Fruit fly (Drosophila melanogaster): ENCODE data around the gene Tmem214.

The Tmem214 gene

DNA sequence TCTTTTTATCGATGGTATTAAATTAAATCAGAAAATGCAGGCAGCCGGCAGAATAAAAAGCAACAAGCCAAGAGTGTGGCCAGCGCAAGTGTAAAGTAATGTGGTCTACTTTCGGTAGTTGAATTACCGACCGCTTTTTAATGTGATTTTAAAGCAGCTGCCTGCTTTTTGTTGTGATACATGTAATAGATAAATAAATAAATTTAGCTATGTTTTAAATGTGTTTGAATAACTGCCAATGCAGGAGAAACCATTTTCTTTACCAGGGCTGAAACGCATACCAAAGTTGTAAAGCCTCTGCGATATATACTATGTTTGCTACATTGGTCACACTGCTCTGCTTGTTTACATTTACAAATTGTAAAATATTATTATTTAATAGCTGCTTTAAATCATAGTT is at the start of gene Tmem214, which contains the start of gene YL-1:
Gene Tmem214, minus strand, starts transcription at position 142 of the 400 bp plus-strand sequence.
Gene YL-1, plus strand, starts transcription at position 310 of the 400 bp plus-strand sequence.
- no peak for TF ChIP-seq cnc (optimal IDR thresholded peaks at IDR 0.05)
- peak; percentile 37 for TF ChIP-seq CG14711 (tag; optimal IDR thresholded peaks at IDR 0.05)
- TF ChIP-seq Clk (GFP tag; optimal IDR thresholded peaks at IDR 0.05), result no peak
- TF ChIP-seq bab1 (GFP tag; optimal IDR thresholded peaks at IDR 0.05), result peak; percentile 62
- peak; percentile 40 for TF ChIP-seq CG11617 (GFP tag; optimal IDR thresholded peaks at IDR 0.05)
- peak; percentile 28 for TF ChIP-seq pad (GFP tag; optimal IDR thresholded peaks at IDR 0.05)
- no peak for TF ChIP-seq CG7045 (GFP tag; optimal IDR thresholded peaks at IDR 0.05)
- TF ChIP-seq CG7101 (tag; optimal IDR thresholded peaks at IDR 0.05), result peak; percentile 9
- no peak for TF ChIP-seq tj (GFP tag; optimal IDR thresholded peaks at IDR 0.05)
- TF ChIP-seq kay (GFP tag; ENCODE audit: borderline replicate concordance), result no peak
- TF ChIP-seq toe (GFP tag; optimal IDR thresholded peaks at IDR 0.05), result no peak
- no peak for TF ChIP-seq CG12768 (GFP tag; optimal IDR thresholded peaks at IDR 0.05)
- no peak for TF ChIP-seq Hr96 (GFP tag; optimal IDR thresholded peaks at IDR 0.05)
- TF ChIP-seq Crg-1 (GFP tag; optimal IDR thresholded peaks at IDR 0.05), result peak; percentile 36
- no peak for TF ChIP-seq CG5204 (GFP tag; optimal IDR thresholded peaks at IDR 0.05)
- peak; percentile 39 for TF ChIP-seq Mnt (GFP tag; optimal IDR thresholded peaks at IDR 0.05)
- peak; percentile 25 for TF ChIP-seq cic (GFP tag; optimal IDR thresholded peaks at IDR 0.05)
- peak; percentile 22 for TF ChIP-seq CG1620 (GFP tag; optimal IDR thresholded peaks at IDR 0.05)
- TF ChIP-seq CG33017 (tag; optimal IDR thresholded peaks at IDR 0.05), result no peak
- no peak for TF ChIP-seq ovo (GFP tag; optimal IDR thresholded peaks at IDR 0.05)

DNA sequence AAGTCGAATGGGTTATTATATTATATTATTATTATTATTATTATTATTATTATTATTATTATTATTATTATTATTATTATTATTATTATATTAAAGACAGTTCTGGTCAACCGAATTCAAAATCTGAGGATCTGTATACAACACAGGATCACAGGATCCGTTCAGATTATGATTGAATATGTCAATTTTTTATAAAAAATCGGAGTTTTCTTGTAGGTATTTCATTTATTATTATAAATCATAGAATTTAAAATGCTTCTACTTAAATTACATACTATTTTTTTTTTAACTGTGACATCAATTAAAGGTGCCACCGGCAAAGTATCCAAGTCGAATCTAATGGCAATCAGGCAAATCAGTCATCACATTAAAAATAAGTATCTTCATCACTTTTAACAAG is 46.6 kb upstream of the Tmem214 start, which contains the start of gene CG14913:
Gene CG14913, plus strand, starts transcription at position 301 of the 400 bp plus-strand sequence.
- TF ChIP-seq toe (GFP tag; optimal IDR thresholded peaks at IDR 0.05) (no peak), tj (GFP tag; optimal IDR thresholded peaks at IDR 0.05) (no peak), cnc (optimal IDR thresholded peaks at IDR 0.05) (no peak), ovo (GFP tag; optimal IDR thresholded peaks at IDR 0.05) (no peak), CG5204 (GFP tag; optimal IDR thresholded peaks at IDR 0.05) (no peak), cic (GFP tag; optimal IDR thresholded peaks at IDR 0.05) (no peak), CG33017 (tag; optimal IDR thresholded peaks at IDR 0.05) (no peak), kay (GFP tag; ENCODE audit: borderline replicate concordance) (no peak), Clk (GFP tag; optimal IDR thresholded peaks at IDR 0.05) (no peak), pad (GFP tag; optimal IDR thresholded peaks at IDR 0.05) (no peak)

DNA sequence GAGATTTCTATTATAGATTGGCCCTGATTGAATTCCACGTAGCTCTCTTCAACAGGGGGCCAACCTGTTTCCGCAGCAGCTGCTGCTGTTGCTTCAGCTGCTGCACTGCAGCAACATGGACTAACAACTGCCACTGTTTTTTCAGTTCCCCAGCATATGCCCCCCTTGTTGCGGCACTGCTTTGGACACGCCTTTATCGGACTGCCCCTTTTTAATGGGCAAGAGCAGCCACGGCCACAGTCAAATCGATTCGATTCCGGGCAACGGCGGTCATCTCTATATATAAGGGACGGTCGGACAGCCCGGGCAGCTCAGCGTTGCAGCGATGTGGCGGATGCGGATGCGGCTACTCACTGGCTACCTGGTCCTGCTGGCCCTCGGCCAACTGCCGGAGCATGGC is 45.2 kb upstream of the Tmem214 start, which contains the start of gene Acp32CD:
Gene Acp32CD, plus strand, starts transcription at position 301 of the 400 bp plus-strand sequence.
- TF ChIP-seq tj (GFP tag; optimal IDR thresholded peaks at IDR 0.05), result no peak
- TF ChIP-seq Crg-1 (GFP tag; optimal IDR thresholded peaks at IDR 0.05), result no peak
- TF ChIP-seq CG14711 (tag; optimal IDR thresholded peaks at IDR 0.05), result no peak
- TF ChIP-seq CG33017 (tag; optimal IDR thresholded peaks at IDR 0.05), result no peak
- no peak for TF ChIP-seq ovo (GFP tag; optimal IDR thresholded peaks at IDR 0.05)
- no peak for TF ChIP-seq toe (GFP tag; optimal IDR thresholded peaks at IDR 0.05)
- TF ChIP-seq Clk (GFP tag; optimal IDR thresholded peaks at IDR 0.05), result no peak
- no peak for TF ChIP-seq CG12768 (GFP tag; optimal IDR thresholded peaks at IDR 0.05)
- no peak for TF ChIP-seq Mnt (GFP tag; optimal IDR thresholded peaks at IDR 0.05)
- TF ChIP-seq bab1 (GFP tag; optimal IDR thresholded peaks at IDR 0.05), result no peak
- no peak for TF ChIP-seq Hr96 (GFP tag; optimal IDR thresholded peaks at IDR 0.05)
- TF ChIP-seq CG5204 (GFP tag; optimal IDR thresholded peaks at IDR 0.05), result no peak
- no peak for TF ChIP-seq CG11617 (GFP tag; optimal IDR thresholded peaks at IDR 0.05)
- TF ChIP-seq CG7101 (tag; optimal IDR thresholded peaks at IDR 0.05), result no peak
- TF ChIP-seq pad (GFP tag; optimal IDR thresholded peaks at IDR 0.05), result no peak
- no peak for TF ChIP-seq CG7045 (GFP tag; optimal IDR thresholded peaks at IDR 0.05)
- TF ChIP-seq cnc (optimal IDR thresholded peaks at IDR 0.05), result no peak
- no peak for TF ChIP-seq cic (GFP tag; optimal IDR thresholded peaks at IDR 0.05)

DNA sequence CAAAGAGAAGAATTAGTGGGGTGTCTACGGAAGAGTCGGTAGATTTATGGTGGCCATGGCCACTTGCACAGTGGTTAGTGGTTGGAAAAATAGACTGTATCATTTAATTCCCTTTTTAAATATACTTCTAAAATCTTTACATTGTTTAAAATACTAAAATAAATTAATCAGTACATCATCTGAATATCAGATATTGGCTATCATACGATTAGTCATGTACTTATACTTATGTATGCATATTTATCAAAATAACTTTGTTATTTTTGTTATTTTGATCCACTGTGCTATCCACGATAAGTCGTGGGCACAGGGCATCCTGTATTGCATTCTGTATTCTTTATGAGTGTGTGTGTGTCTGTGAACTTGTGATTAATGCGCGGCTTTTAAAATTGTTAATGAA is 44.6 kb upstream of the Tmem214 start:
- no peak for TF ChIP-seq CG11617 (GFP tag; optimal IDR thresholded peaks at IDR 0.05)
- TF ChIP-seq cnc (optimal IDR thresholded peaks at IDR 0.05), result no peak
- TF ChIP-seq cic (GFP tag; optimal IDR thresholded peaks at IDR 0.05), result no peak
- TF ChIP-seq CG5204 (GFP tag; optimal IDR thresholded peaks at IDR 0.05), result no peak
- no peak for TF ChIP-seq CG1620 (GFP tag; optimal IDR thresholded peaks at IDR 0.05)
- TF ChIP-seq ovo (GFP tag; optimal IDR thresholded peaks at IDR 0.05), result no peak
- TF ChIP-seq Clk (GFP tag; optimal IDR thresholded peaks at IDR 0.05), result no peak
- no peak for TF ChIP-seq CG33017 (tag; optimal IDR thresholded peaks at IDR 0.05)
- no peak for TF ChIP-seq CG14711 (tag; optimal IDR thresholded peaks at IDR 0.05)
- TF ChIP-seq CG12768 (GFP tag; optimal IDR thresholded peaks at IDR 0.05), result no peak
- no peak for TF ChIP-seq CG7045 (GFP tag; optimal IDR thresholded peaks at IDR 0.05)
- TF ChIP-seq tj (GFP tag; optimal IDR thresholded peaks at IDR 0.05), result no peak
- no peak for TF ChIP-seq Mnt (GFP tag; optimal IDR thresholded peaks at IDR 0.05)
- TF ChIP-seq Crg-1 (GFP tag; optimal IDR thresholded peaks at IDR 0.05), result no peak
- TF ChIP-seq kay (GFP tag; ENCODE audit: borderline replicate concordance), result no peak
- TF ChIP-seq bab1 (GFP tag; optimal IDR thresholded peaks at IDR 0.05), result no peak
- no peak for TF ChIP-seq pad (GFP tag; optimal IDR thresholded peaks at IDR 0.05)
- no peak for TF ChIP-seq CG7101 (tag; optimal IDR thresholded peaks at IDR 0.05)

- no peak for TF ChIP-seq CG1620 (GFP tag; optimal IDR thresholded peaks at IDR 0.05)
- TF ChIP-seq Hr96 (GFP tag; optimal IDR thresholded peaks at IDR 0.05), result no peak
- TF ChIP-seq bab1 (GFP tag; optimal IDR thresholded peaks at IDR 0.05), result no peak
- TF ChIP-seq CG11617 (GFP tag; optimal IDR thresholded peaks at IDR 0.05), result no peak
- TF ChIP-seq CG12768 (GFP tag; optimal IDR thresholded peaks at IDR 0.05), result no peak
- no peak for TF ChIP-seq pad (GFP tag; optimal IDR thresholded peaks at IDR 0.05)
Observed at dm6 chr2L:11014018-11014611, 44.0 kb upstream of the Tmem214 start.

dm6 chr2L:11010999-11011398 is 40.9 kb upstream of the Tmem214 start, which contains the start of the genes Art8 and dUTPase:
Gene Art8, minus strand, starts transcription at chr2L:11011086.
Gene dUTPase, plus strand, starts transcription at chr2L:11011312.
- peak; percentile 51 for TF ChIP-seq CG1620 (GFP tag; optimal IDR thresholded peaks at IDR 0.05)
- TF ChIP-seq cic (GFP tag; optimal IDR thresholded peaks at IDR 0.05), result no peak
- peak; percentile 61 for TF ChIP-seq Crg-1 (GFP tag; optimal IDR thresholded peaks at IDR 0.05)
- TF ChIP-seq tj (GFP tag; optimal IDR thresholded peaks at IDR 0.05), result peak; percentile 66
- peak; percentile 34 for TF ChIP-seq Clk (GFP tag; optimal IDR thresholded peaks at IDR 0.05)
- peak; percentile 15 for TF ChIP-seq CG12768 (GFP tag; optimal IDR thresholded peaks at IDR 0.05)
- no peak for TF ChIP-seq kay (GFP tag; ENCODE audit: borderline replicate concordance)
- TF ChIP-seq CG11617 (GFP tag; optimal IDR thresholded peaks at IDR 0.05), result peak; percentile 69
- TF ChIP-seq bab1 (GFP tag; optimal IDR thresholded peaks at IDR 0.05), result peak; percentile 86
- TF ChIP-seq Hr96 (GFP tag; optimal IDR thresholded peaks at IDR 0.05), result no peak
- peak; percentile 64 for TF ChIP-seq toe (GFP tag; optimal IDR thresholded peaks at IDR 0.05)
- TF ChIP-seq cnc (optimal IDR thresholded peaks at IDR 0.05), result no peak
- TF ChIP-seq CG14711 (tag; optimal IDR thresholded peaks at IDR 0.05), result peak; percentile 91
- TF ChIP-seq CG5204 (GFP tag; optimal IDR thresholded peaks at IDR 0.05), result no peak
- TF ChIP-seq pad (GFP tag; optimal IDR thresholded peaks at IDR 0.05), result peak; percentile 42
- TF ChIP-seq Mnt (GFP tag; optimal IDR thresholded peaks at IDR 0.05), result peak; percentile 84
- TF ChIP-seq CG33017 (tag; optimal IDR thresholded peaks at IDR 0.05), result peak; percentile 68
- TF ChIP-seq CG7101 (tag; optimal IDR thresholded peaks at IDR 0.05), result peak; percentile 81
- peak; percentile 52 for TF ChIP-seq CG7045 (GFP tag; optimal IDR thresholded peaks at IDR 0.05)
- TF ChIP-seq ovo (GFP tag; optimal IDR thresholded peaks at IDR 0.05), result peak; percentile 39
